Worm (Caenorhabditis elegans): ENCODE data around the gene str-228.

DNA sequence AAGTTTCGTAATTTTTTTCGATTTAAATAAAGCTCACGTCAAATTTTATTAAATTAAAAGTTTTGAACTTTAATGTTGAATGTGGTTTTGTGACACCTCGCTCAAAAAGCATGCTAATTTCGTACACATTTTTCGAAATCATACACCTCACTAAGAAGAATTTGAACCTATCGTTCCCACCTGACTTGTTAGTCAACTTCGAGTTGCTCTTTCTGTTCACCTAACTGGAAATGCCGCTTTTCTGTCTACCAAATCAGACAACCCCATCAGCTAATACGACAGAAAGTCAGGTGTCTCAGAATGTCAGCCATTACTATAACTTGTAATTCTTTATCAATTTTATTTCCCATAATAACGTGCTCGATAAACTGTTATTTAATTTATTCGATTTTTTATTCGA, 20.4 kb downstream of the str-228 start, which contains the start of gene srbc-66:
- TF ChIP-seq him-1 (tag; optimal IDR thresholded peaks at IDR 0.05) (no peak), W03F9.2 (tag; optimal IDR thresholded peaks at IDR 0.05) (no peak), dao-5 (tag; optimal IDR thresholded peaks at IDR 0.05) (no peak)
